Fruit fly (Drosophila melanogaster): ENCODE results near the gene Sms.

Sms gene

dm6 chr3L:12277054-12277879 lies at the start of gene Sms, which contains the start of gene INPP5E:
Gene Sms (minus strand): TSS chr3L:12277251.
Gene INPP5E (plus strand): TSS chr3L:12277655.
- TF ChIP-seq CTCF (optimal IDR thresholded peaks at IDR 0.05): no peak
- no peak for TF ChIP-seq CG8478 (optimal IDR thresholded peaks at IDR 0.05)

- TF ChIP-seq CG8478 (optimal IDR thresholded peaks at IDR 0.05): no peak
- TF ChIP-seq CTCF (optimal IDR thresholded peaks at IDR 0.05): no peak
Observed at dm6 chr3L:12319782-12320181, 42.7 kb upstream of the Sms start.

- TF ChIP-seq CG8478 (optimal IDR thresholded peaks at IDR 0.05) (no peak), CTCF (optimal IDR thresholded peaks at IDR 0.05) (no peak)
Observed at dm6 chr3L:12313280-12313679, 36.2 kb upstream of the Sms start.

- no peak for TF ChIP-seq CG8478 (optimal IDR thresholded peaks at IDR 0.05)
- TF ChIP-seq CTCF (optimal IDR thresholded peaks at IDR 0.05): no peak
Observed at dm6 chr3L:12310505-12310904, 33.5 kb upstream of the Sms start, which contains the start of gene CG44355. Gene CG44355 (plus strand): TSS chr3L:12310805.

- TF ChIP-seq CTCF (optimal IDR thresholded peaks at IDR 0.05) (no peak), CG8478 (optimal IDR thresholded peaks at IDR 0.05) (no peak)
Observed at dm6 chr3L:12305896-12306295, 28.8 kb upstream of the Sms start.

- TF ChIP-seq CG8478 (optimal IDR thresholded peaks at IDR 0.05): no peak
- no peak for TF ChIP-seq CTCF (optimal IDR thresholded peaks at IDR 0.05)
Observed at dm6 chr3L:12298092-12298491, 21.0 kb upstream of the Sms start.

dm6 chr3L:12296073-12296527 lies 19.0 kb upstream of the Sms start, which contains the start of gene CG4328:
Gene CG4328 (minus strand): TSS chr3L:12296123.
- TF ChIP-seq CG8478 (optimal IDR thresholded peaks at IDR 0.05): no peak
- TF ChIP-seq CTCF (optimal IDR thresholded peaks at IDR 0.05): no peak

- TF ChIP-seq CTCF (optimal IDR thresholded peaks at IDR 0.05): no peak
- TF ChIP-seq CG8478 (optimal IDR thresholded peaks at IDR 0.05): no peak
Observed at dm6 chr3L:12294602-12295001, 17.6 kb upstream of the Sms start.

- TF ChIP-seq CTCF (optimal IDR thresholded peaks at IDR 0.05): no peak
- TF ChIP-seq CG8478 (optimal IDR thresholded peaks at IDR 0.05): no peak
Observed at dm6 chr3L:12290556-12290955, 13.5 kb upstream of the Sms start.

- no peak for TF ChIP-seq CG8478 (optimal IDR thresholded peaks at IDR 0.05)
- no peak for TF ChIP-seq CTCF (optimal IDR thresholded peaks at IDR 0.05)
Observed at dm6 chr3L:12289664-12290063, 12.6 kb upstream of the Sms start.

dm6 chr3L:12287370-12287769 lies 10.3 kb upstream of the Sms start:
- TF ChIP-seq CTCF (optimal IDR thresholded peaks at IDR 0.05) (no peak), CG8478 (optimal IDR thresholded peaks at IDR 0.05) (no peak)

- no peak for TF ChIP-seq CTCF (optimal IDR thresholded peaks at IDR 0.05)
- TF ChIP-seq CG8478 (optimal IDR thresholded peaks at IDR 0.05): no peak
Observed at dm6 chr3L:12277880-12278287, 833 bp upstream of the Sms start.

dm6 chr3L:12276495-12276894 lies 556 bp downstream of the Sms start:
- no peak for TF ChIP-seq CG8478 (optimal IDR thresholded peaks at IDR 0.05)
- no peak for TF ChIP-seq CTCF (optimal IDR thresholded peaks at IDR 0.05)

- no peak for TF ChIP-seq CTCF (optimal IDR thresholded peaks at IDR 0.05)
- no peak for TF ChIP-seq CG8478 (optimal IDR thresholded peaks at IDR 0.05)
Observed at dm6 chr3L:12275572-12276042, 1.4 kb downstream of the Sms start.

dm6 chr3L:12271195-12271618 lies 5.8 kb downstream of the Sms start, which contains the start of gene Pbgs:
Gene Pbgs (minus strand): TSS chr3L:12271345.
- no peak for TF ChIP-seq CTCF (optimal IDR thresholded peaks at IDR 0.05)
- no peak for TF ChIP-seq CG8478 (optimal IDR thresholded peaks at IDR 0.05)

- TF ChIP-seq CTCF (optimal IDR thresholded peaks at IDR 0.05): no peak
Observed at dm6 chr3L:12269867-12270266, 7.2 kb downstream of the Sms start.
